Worm (Caenorhabditis elegans) whole organism, L4 larva: ENCODE measurements around the gene F17C11.2.

ENCODE experiments used
- F26F4.8 ChIP-seq: fragments of 200-800 bp; sonication (Bioruptor generic); conservative IDR thresholded peaks from 2 replicates; pipeline ENCODE4 v1.3.6; 2022; ENCODE audit warnings: missing genetic modification characterization, missing compliant biosample characterization
- F37D6.2 ChIP-seq: sonication (generic microtip); optimal IDR thresholded peaks from 2 replicates; lab custom pipeline; 2016; ENCODE audit warnings: mild to moderate bottlenecking, missing genetic modification characterization, missing compliant biosample characterization
- T20F7.1 ChIP-seq: fragments of 200-800 bp; sonication (Bioruptor generic); optimal IDR thresholded peaks from 2 replicates; lab custom pipeline; 2018; ENCODE audit warnings: mild to moderate bottlenecking, missing genetic modification characterization, missing compliant biosample characterization
- Y105C5A.15 ChIP-seq: fragments of 200-800 bp; sonication (Bioruptor generic); IDR thresholded peaks from 2 replicates; pipeline ENCODE4 v1.3.6; 2022; ENCODE audit warnings: missing genetic modification characterization, missing compliant biosample characterization
- Y48G9A.11 ChIP-seq: fragments of 200-800 bp; sonication (Bioruptor generic); IDR thresholded peaks from 2 replicates; pipeline ENCODE4 v1.3.6; 2022; ENCODE audit warnings: missing genetic modification reagents, missing genetic modification characterization, missing compliant biosample characterization
- Y5F2A.4 ChIP-seq: fragments of 200-800 bp; sonication (Bioruptor generic); optimal IDR thresholded peaks from 2 replicates; lab custom pipeline; 2018; ENCODE audit warnings: mild to moderate bottlenecking, missing genetic modification characterization, missing compliant biosample characterization
- aha-1 ChIP-seq: fragments of 150-350 bp; peaks from one replicate; lab custom pipeline; 2014; ENCODE audit warnings: missing biosample characterization, missing genetic modification characterization
- aly-2 ChIP-seq: sonication (generic microtip); optimal IDR thresholded peaks from 2 replicates; lab custom pipeline; 2018; ENCODE audit warnings: missing biosample characterization, missing genetic modification characterization
- ama-1 ChIP-seq: fragments of 150-350 bp; optimal IDR thresholded peaks from 2 replicates; lab custom pipeline; 2014; ENCODE audit warnings: inconsistent platforms, mixed read lengths
- ceh-20 ChIP-seq: fragments of 200-800 bp; sonication (Bioruptor generic); IDR thresholded peaks from 2 replicates; pipeline ENCODE4 v1.3.6; 2022; ENCODE audit warnings: missing genetic modification reagents, missing genetic modification characterization, missing compliant biosample characterization
- ceh-44 ChIP-seq: fragments of 200-800 bp; sonication (Bioruptor generic); IDR thresholded peaks from 2 replicates; pipeline ENCODE4 v1.3.6; 2022; ENCODE audit warnings: missing genetic modification reagents, missing genetic modification characterization, missing compliant biosample characterization
- ceh-82 ChIP-seq: sonication (generic microtip); optimal IDR thresholded peaks from 2 replicates; lab custom pipeline; 2017; ENCODE audit warnings: missing biosample characterization, missing genetic modification characterization
- daf-12 ChIP-seq: fragments of 150-350 bp; optimal IDR thresholded peaks from 2 replicates; lab custom pipeline; 2014; ENCODE audit warnings: missing biosample characterization, missing genetic modification reagents, missing genetic modification characterization
- daf-8 ChIP-seq: fragments of 200-800 bp; sonication (Bioruptor generic); IDR thresholded peaks from 2 replicates; pipeline ENCODE4 v1.3.6; 2022; ENCODE audit warnings: missing genetic modification characterization, missing compliant biosample characterization
- dmd-6 ChIP-seq: fragments of 200-800 bp; sonication (Bioruptor generic); IDR thresholded peaks from 2 replicates; pipeline ENCODE4 v1.3.6; 2022; ENCODE audit warnings: missing genetic modification reagents, missing genetic modification characterization, missing compliant biosample characterization
- dmd-9 ChIP-seq: fragments of 200-800 bp; sonication (Bioruptor generic); IDR thresholded peaks from 2 replicates; pipeline ENCODE4 v1.3.6; 2022; ENCODE audit warnings: missing genetic modification reagents, missing genetic modification characterization, missing compliant biosample characterization
- dpl-1 ChIP-seq: fragments of 150-350 bp; optimal IDR thresholded peaks from 2 replicates; lab custom pipeline; 2014; ENCODE audit warnings: missing biosample characterization, missing genetic modification reagents, missing genetic modification characterization
- duxl-1 ChIP-seq: sonication (generic microtip); optimal IDR thresholded peaks from 2 replicates; lab custom pipeline; 2016; ENCODE audit warnings: mild to moderate bottlenecking, missing genetic modification characterization, moderate library complexity, missing compliant biosample characterization; ENCODE audit not compliant: poor library complexity
- egl-27 ChIP-seq: sonication (generic microtip); optimal IDR thresholded peaks from 3 replicates; lab custom pipeline; 2017; ENCODE audit warnings: missing biosample characterization, missing genetic modification reagents, missing genetic modification characterization
- egl-43 ChIP-seq: fragments of 200-800 bp; sonication (Bioruptor generic); IDR thresholded peaks from 2 replicates; pipeline ENCODE4 v1.3.6; 2022; ENCODE audit warnings: missing genetic modification reagents, missing genetic modification characterization, missing compliant biosample characterization
- gei-8 ChIP-seq: fragments of 200-800 bp; sonication (Bioruptor generic); optimal IDR thresholded peaks from 2 replicates; lab custom pipeline; 2018; ENCODE audit warnings: mild to moderate bottlenecking, missing genetic modification characterization, missing compliant biosample characterization
- jun-1 ChIP-seq: fragments of 150-350 bp; optimal IDR thresholded peaks from 2 replicates; lab custom pipeline; 2014; ENCODE audit warnings: missing biosample characterization, missing genetic modification reagents, missing genetic modification characterization
- lim-7 ChIP-seq: fragments of 200-800 bp; sonication (Bioruptor generic); IDR thresholded peaks from 2 replicates; pipeline ENCODE4 v1.3.6; 2022; ENCODE audit warnings: missing genetic modification characterization, missing compliant biosample characterization
- lin-38 ChIP-seq: fragments of 200-800 bp; sonication (Bioruptor generic); IDR thresholded peaks from 2 replicates; pipeline ENCODE4 v1.3.6; 2022; ENCODE audit warnings: missing genetic modification reagents, missing genetic modification characterization, missing compliant biosample characterization
- lsy-2 ChIP-seq, 2 experiments: fragments of 150-350 bp in 1 of 2; sonication (generic microtip) in 1 of 2; optimal IDR thresholded peaks; 2 replicates each; lab custom pipeline; 2014 to 2017; ENCODE audit warnings: missing biosample characterization in 2 of 2, missing genetic modification characterization in 2 of 2
- madf-9 ChIP-seq: fragments of 200-800 bp; sonication (Bioruptor generic); conservative IDR thresholded peaks from 2 replicates; pipeline ENCODE4 v1.3.6; 2022; ENCODE audit warnings: missing genetic modification reagents, missing genetic modification characterization, missing compliant biosample characterization
- mdt-29 ChIP-seq: fragments of 200-800 bp; sonication (Bioruptor generic); IDR thresholded peaks from 2 replicates; pipeline ENCODE4 v1.3.6; 2022; ENCODE audit warnings: missing genetic modification reagents, missing genetic modification characterization, missing compliant biosample characterization
- nhr-102 ChIP-seq: sonication (generic microtip); optimal IDR thresholded peaks from 2 replicates; lab custom pipeline; 2016; ENCODE audit warnings: mild to moderate bottlenecking, missing genetic modification characterization, moderate library complexity, missing compliant biosample characterization
- nhr-11 ChIP-seq: fragments of 150-350 bp; optimal IDR thresholded peaks from 2 replicates; lab custom pipeline; 2014; ENCODE audit warnings: missing biosample characterization, missing genetic modification characterization
- nhr-111 ChIP-seq: fragments of 200-800 bp; sonication (Bioruptor generic); optimal IDR thresholded peaks from 2 replicates; lab custom pipeline; 2018; ENCODE audit warnings: mild to moderate bottlenecking, missing genetic modification characterization, missing compliant biosample characterization
- nhr-237 ChIP-seq: sonication (generic microtip); optimal IDR thresholded peaks from 2 replicates; lab custom pipeline; 2017; ENCODE audit warnings: missing biosample characterization, missing genetic modification characterization
- nhr-25 ChIP-seq: sonication (generic microtip); optimal IDR thresholded peaks from 2 replicates; lab custom pipeline; 2017; ENCODE audit warnings: missing genetic modification characterization, mild to moderate bottlenecking, missing compliant biosample characterization, antibody characterized with exemption, moderate library complexity, borderline replicate concordance; ENCODE audit not compliant: insufficient read depth
- nhr-28 ChIP-seq: fragments of 150-350 bp; optimal IDR thresholded peaks from 2 replicates; lab custom pipeline; 2014; ENCODE audit warnings: missing biosample characterization, missing genetic modification characterization
- nhr-41 ChIP-seq: fragments of 200-800 bp; sonication (Bioruptor generic); IDR thresholded peaks from 2 replicates; pipeline ENCODE4 v1.3.6; 2022; ENCODE audit warnings: missing genetic modification reagents, missing genetic modification characterization, missing compliant biosample characterization
- nhr-42 ChIP-seq: fragments of 200-800 bp; sonication (Bioruptor generic); IDR thresholded peaks from 2 replicates; pipeline ENCODE4 v1.3.6; 2022; ENCODE audit warnings: missing genetic modification characterization, missing compliant biosample characterization
- nhr-76 ChIP-seq: fragments of 150-350 bp; optimal IDR thresholded peaks from 2 replicates; lab custom pipeline; 2014; ENCODE audit warnings: missing biosample characterization, missing genetic modification characterization
- pha-4 ChIP-seq, 2 experiments: fragments of 150-350 bp in 1 of 2; fragments of 200-800 bp in 1 of 2; sonication (Bioruptor generic) in 1 of 2; IDR thresholded peaks in 1 of 2; optimal IDR thresholded peaks in 1 of 2; 2 replicates each; pipeline versions ENCODE4 v1.3.6 to Lab custom; 2014 to 2022; ENCODE audit warnings: missing genetic modification characterization in 2 of 2, missing genetic modification reagents in 2 of 2, missing biosample characterization in 1 of 2, missing compliant biosample characterization in 1 of 2
- pqm-1 ChIP-seq: sonication (generic microtip); optimal IDR thresholded peaks from 2 replicates; lab custom pipeline; 2017; ENCODE audit warnings: missing biosample characterization, missing genetic modification characterization
- rbr-2 ChIP-seq: sonication (generic microtip); optimal IDR thresholded peaks from 2 replicates; lab custom pipeline; 2016; ENCODE audit warnings: missing genotype, missing genetic modification characterization, missing compliant biosample characterization
- sdz-12 ChIP-seq: fragments of 200-800 bp; sonication (Bioruptor generic); optimal IDR thresholded peaks from 2 replicates; lab custom pipeline; 2018; ENCODE audit warnings: mild to moderate bottlenecking, missing genetic modification characterization, missing compliant biosample characterization
- set-16 ChIP-seq: fragments of 200-800 bp; sonication (Bioruptor generic); IDR thresholded peaks from 2 replicates; pipeline ENCODE4 v1.3.6; 2022; ENCODE audit warnings: missing genetic modification reagents, missing genetic modification characterization, missing compliant biosample characterization
- spr-1 ChIP-seq: sonication (generic microtip); optimal IDR thresholded peaks from 2 replicates; lab custom pipeline; 2016; ENCODE audit warnings: mild to moderate bottlenecking, missing genetic modification characterization, missing compliant biosample characterization
- spr-3 ChIP-seq: fragments of 200-800 bp; sonication (Bioruptor generic); optimal IDR thresholded peaks from 2 replicates; lab custom pipeline; 2018; ENCODE audit warnings: mild to moderate bottlenecking, missing genetic modification characterization, missing compliant biosample characterization
- unc-62 ChIP-seq, 3 experiments: fragments of 150-350 bp in 1 of 3; sonication (generic microtip); optimal IDR thresholded peaks in 2 of 3; peaks in 1 of 3; 1 replicate in 1 of 3; 2 replicates in 2 of 3; lab custom pipeline; 2014 to 2017; ENCODE audit warnings: missing biosample characterization in 3 of 3, missing genetic modification characterization in 3 of 3, missing genetic modification reagents in 3 of 3, missing genotype in 1 of 3
- zip-11 ChIP-seq: fragments of 200-800 bp; sonication (Bioruptor generic); IDR thresholded peaks from 2 replicates; pipeline ENCODE4 v1.3.6; 2022; ENCODE audit warnings: missing genetic modification characterization, missing compliant biosample characterization
- ztf-7 ChIP-seq: fragments of 150-350 bp; optimal IDR thresholded peaks from 2 replicates; lab custom pipeline; 2014; ENCODE audit warnings: missing biosample characterization, missing genetic modification characterization

The F17C11.2 gene

ce11 chrV:10966874-10967273, 18.8 kb downstream of the F17C11.2 start (continued):
- TF ChIP-seq ztf-7 (tag; lab: Kevin White, UChicago): no peak
- 0 out of 2 replicates have a peak, but pooled peaks have one; percentile 44 for TF ChIP-seq egl-43 (GFP tag; lab: Robert Waterston, UW)
- TF ChIP-seq zip-11 (GFP tag; lab: Robert Waterston, UW): no peak
- TF ChIP-seq aha-1 (tag; lab: Kevin White, UChicago): peak; percentile 78
- no peak for TF ChIP-seq lsy-2 (tag; optimal IDR thresholded peaks at IDR 0.05; lab: Kevin White, UChicago)
- no peak for TF ChIP-seq madf-9 (GFP tag; lab: Robert Waterston, UW)
- TF ChIP-seq set-16 (GFP tag; lab: Robert Waterston, UW): peak; percentile 54
- peak; percentile 44 for TF ChIP-seq lin-38 (GFP tag; lab: Robert Waterston, UW)
- TF ChIP-seq, all 104 proteins: peak for 6

ce11 chrV:10967594-10968273, 19.7 kb downstream of the F17C11.2 start:
- TF ChIP-seq dmd-9 (no peak), unc-62 (GFP tag; optimal IDR thresholded peaks at IDR 0.05 in 1 of 2; lab: Kevin White, UChicago) (peak in 1 of 2 experiments; percentile 86), unc-62 (tag; optimal IDR thresholded peaks at IDR 0.05; lab: Kevin White, UChicago) (no peak), gei-8 (GFP tag; lab: Kevin White, UChicago) (peak; percentile 51), dmd-6 (GFP tag; lab: Robert Waterston, UW) (peak; percentile 99), spr-3 (GFP tag; lab: Kevin White, UChicago) (no peak), dpl-1 (GFP tag; lab: Kevin White, UChicago) (no peak), nhr-25 (no peak), egl-27 (tag; lab: Kevin White, UChicago) (no peak), ceh-82 (tag; lab: Kevin White, UChicago) (no peak), daf-12 (tag; lab: Kevin White, UChicago) (no peak), nhr-42 (no peak), ceh-44 (GFP tag; lab: Robert Waterston, UW) (no peak), F37D6.2 (no peak), duxl-1 (tag; lab: Kevin White, UChicago) (no peak), egl-43 (GFP tag; lab: Robert Waterston, UW) (no peak), nhr-102 (tag; lab: Kevin White, UChicago) (no peak), mdt-29 (GFP tag; lab: Robert Waterston, UW) (0 out of 2 replicates have a peak, but pooled peaks have one; percentile 58), zip-11 (GFP tag; lab: Robert Waterston, UW) (no peak), spr-1 (no peak), Y5F2A.4 (GFP tag; lab: Kevin White, UChicago) (no peak), aly-2 (tag; lab: Kevin White, UChicago) (no peak), jun-1 (tag; lab: Kevin White, UChicago) (no peak), set-16 (GFP tag; lab: Robert Waterston, UW) (no peak), sdz-12 (no peak), pqm-1 (no peak), lsy-2 (tag; optimal IDR thresholded peaks at IDR 0.05; lab: Kevin White, UChicago) (no peak), nhr-111 (GFP tag; lab: Kevin White, UChicago) (no peak), nhr-28 (tag; lab: Kevin White, UChicago) (no peak), ceh-20 (0 out of 2 replicates have a peak, but pooled peaks have one; percentile 14), rbr-2 (tag; lab: Kevin White, UChicago) (no peak), nhr-11 (no peak), madf-9 (GFP tag; lab: Robert Waterston, UW) (no peak), Y48G9A.11 (GFP tag; lab: Robert Waterston, UW) (0 out of 2 replicates have a peak, but pooled peaks have one; percentile 42), nhr-41 (no peak), ama-1 (lab: Kevin White, UChicago) (no peak), F26F4.8 (GFP tag; lab: Robert Waterston, UW) (no peak), pha-4 (GFP tag; IDR thresholded peaks at IDR 0.05; lab: Robert Waterston, UW) (no peak), pha-4 (tag; optimal IDR thresholded peaks at IDR 0.05; lab: Kevin White, UChicago) (no peak), nhr-237 (no peak), Y105C5A.15 (GFP tag; lab: Robert Waterston, UW) (no peak), nhr-76 (tag; lab: Kevin White, UChicago) (no peak), ztf-7 (tag; lab: Kevin White, UChicago) (no peak), daf-8 (GFP tag; lab: Robert Waterston, UW) (no peak), T20F7.1 (GFP tag; lab: Kevin White, UChicago) (peak; percentile 67), lim-7 (no peak)
